Worm (Caenorhabditis elegans) whole organism, L4 larva: ENCODE data around the gene R10H1.1.
A peak's percentile ranks its signal among the peaks of the same experiment; 100 is the strongest.

ENCODE experiments used
- T20F7.1 ChIP-seq: fragments of 200-800 bp; sonication (Bioruptor generic); optimal IDR thresholded peaks from 2 replicates; lab custom pipeline; 2018; ENCODE audit warnings: mild to moderate bottlenecking, missing genetic modification characterization, missing compliant biosample characterization
- T26A8.4 ChIP-seq: fragments of 200-800 bp; sonication (Bioruptor generic); IDR thresholded peaks from 2 replicates; pipeline ENCODE4 v1.3.6; 2022; ENCODE audit warnings: missing genetic modification characterization, missing compliant biosample characterization
- Y48G9A.11 ChIP-seq: fragments of 200-800 bp; sonication (Bioruptor generic); IDR thresholded peaks from 2 replicates; pipeline ENCODE4 v1.3.6; 2022; ENCODE audit warnings: missing genetic modification reagents, missing genetic modification characterization, missing compliant biosample characterization
- Y5F2A.4 ChIP-seq: fragments of 200-800 bp; sonication (Bioruptor generic); optimal IDR thresholded peaks from 2 replicates; lab custom pipeline; 2018; ENCODE audit warnings: mild to moderate bottlenecking, missing genetic modification characterization, missing compliant biosample characterization
- ZK337.2 ChIP-seq: fragments of 200-800 bp; sonication (Bioruptor generic); IDR thresholded peaks from 2 replicates; pipeline ENCODE4 v1.3.6; 2022; ENCODE audit warnings: missing genetic modification reagents, missing genetic modification characterization, missing compliant biosample characterization
- aha-1 ChIP-seq: fragments of 150-350 bp; peaks from one replicate; lab custom pipeline; 2014; ENCODE audit warnings: missing biosample characterization, missing genetic modification characterization
- ama-1 ChIP-seq: fragments of 150-350 bp; optimal IDR thresholded peaks from 2 replicates; lab custom pipeline; 2014; ENCODE audit warnings: inconsistent platforms, mixed read lengths
- arid-1 ChIP-seq: fragments of 200-800 bp; sonication (Bioruptor generic); conservative IDR thresholded peaks from 2 replicates; pipeline ENCODE4 v1.3.6; 2022; ENCODE audit warnings: missing genetic modification reagents, missing genetic modification characterization, missing compliant biosample characterization
- ces-1 ChIP-seq: fragments of 150-350 bp; sonication (generic microtip); optimal IDR thresholded peaks from 4 replicates; lab custom pipeline; 2014; ENCODE audit warnings: missing biosample characterization, missing genetic modification reagents, missing genetic modification characterization
- cey-2 ChIP-seq: sonication (generic microtip); optimal IDR thresholded peaks from 3 replicates; lab custom pipeline; 2017; ENCODE audit warnings: missing genetic modification characterization, mild to moderate bottlenecking, missing compliant biosample characterization, antibody characterized with exemption, borderline replicate concordance; ENCODE audit not compliant: insufficient read depth
- ctbp-1 ChIP-seq: fragments of 200-800 bp; sonication (Bioruptor generic); IDR thresholded peaks from 2 replicates; pipeline ENCODE4 v1.3.6; 2022; ENCODE audit warnings: missing genetic modification reagents, missing genetic modification characterization, missing compliant biosample characterization
- daf-8 ChIP-seq: fragments of 200-800 bp; sonication (Bioruptor generic); IDR thresholded peaks from 2 replicates; pipeline ENCODE4 v1.3.6; 2022; ENCODE audit warnings: missing genetic modification characterization, missing compliant biosample characterization
- dmd-6 ChIP-seq: fragments of 200-800 bp; sonication (Bioruptor generic); IDR thresholded peaks from 2 replicates; pipeline ENCODE4 v1.3.6; 2022; ENCODE audit warnings: missing genetic modification reagents, missing genetic modification characterization, missing compliant biosample characterization
- dve-1 ChIP-seq: sonication (generic microtip); optimal IDR thresholded peaks from 2 replicates; lab custom pipeline; 2017; ENCODE audit warnings: antibody characterized with exemption, mild to moderate bottlenecking, missing genetic modification characterization, missing compliant biosample characterization; ENCODE audit not compliant: insufficient read depth
- gei-8 ChIP-seq: fragments of 200-800 bp; sonication (Bioruptor generic); optimal IDR thresholded peaks from 2 replicates; lab custom pipeline; 2018; ENCODE audit warnings: mild to moderate bottlenecking, missing genetic modification characterization, missing compliant biosample characterization
- hlh-11 ChIP-seq: fragments of 200-800 bp; sonication (Bioruptor generic); optimal IDR thresholded peaks from 2 replicates; lab custom pipeline; 2018; ENCODE audit warnings: mild to moderate bottlenecking, missing genetic modification characterization, missing compliant biosample characterization
- hlh-30 ChIP-seq: sonication (generic microtip); optimal IDR thresholded peaks from 2 replicates; lab custom pipeline; 2017; ENCODE audit warnings: antibody characterized with exemption, mild to moderate bottlenecking, missing genetic modification characterization, missing compliant biosample characterization; ENCODE audit not compliant: insufficient read depth
- lim-7 ChIP-seq: fragments of 200-800 bp; sonication (Bioruptor generic); IDR thresholded peaks from 2 replicates; pipeline ENCODE4 v1.3.6; 2022; ENCODE audit warnings: missing genetic modification characterization, missing compliant biosample characterization
- lin-1 ChIP-seq: fragments of 200-800 bp; sonication (Bioruptor generic); IDR thresholded peaks from 2 replicates; pipeline ENCODE4 v1.3.6; 2022; ENCODE audit warnings: missing genetic modification reagents, missing genetic modification characterization, missing compliant biosample characterization
- lin-15B ChIP-seq: fragments of 150-350 bp; sonication (generic microtip); optimal IDR thresholded peaks from 3 replicates; lab custom pipeline; 2014; ENCODE audit warnings: missing biosample characterization, missing genetic modification characterization
- lin-29 ChIP-seq: fragments of 200-800 bp; sonication (Bioruptor generic); IDR thresholded peaks from 2 replicates; pipeline ENCODE4 v1.3.6; 2022; ENCODE audit warnings: missing genetic modification reagents, missing genetic modification characterization, missing compliant biosample characterization
- madf-5 ChIP-seq, 2 experiments: fragments of 200-800 bp; sonication (Bioruptor generic); IDR thresholded peaks; 2 replicates each; pipeline ENCODE4 v1.3.6; 2022; ENCODE audit warnings: missing compliant biosample characterization in 2 of 2, missing genetic modification characterization in 2 of 2
- madf-9 ChIP-seq: fragments of 200-800 bp; sonication (Bioruptor generic); conservative IDR thresholded peaks from 2 replicates; pipeline ENCODE4 v1.3.6; 2022; ENCODE audit warnings: missing genetic modification reagents, missing genetic modification characterization, missing compliant biosample characterization
- mxl-2 ChIP-seq: fragments of 200-800 bp; sonication (Bioruptor generic); conservative IDR thresholded peaks from 2 replicates; pipeline ENCODE4 v1.3.6; 2022; ENCODE audit warnings: missing genetic modification reagents, missing genetic modification characterization, missing compliant biosample characterization
- nhr-10 ChIP-seq: fragments of 150-350 bp; optimal IDR thresholded peaks from 2 replicates; lab custom pipeline; 2014; ENCODE audit warnings: missing biosample characterization, missing genetic modification characterization
- nhr-111 ChIP-seq: fragments of 200-800 bp; sonication (Bioruptor generic); optimal IDR thresholded peaks from 2 replicates; lab custom pipeline; 2018; ENCODE audit warnings: mild to moderate bottlenecking, missing genetic modification characterization, missing compliant biosample characterization
- nhr-6 ChIP-seq: fragments of 150-350 bp; optimal IDR thresholded peaks from 2 replicates; lab custom pipeline; 2014; ENCODE audit warnings: missing biosample characterization, missing genetic modification characterization
- nhr-77 ChIP-seq: fragments of 150-350 bp; optimal IDR thresholded peaks from 2 replicates; lab custom pipeline; 2014; ENCODE audit warnings: missing biosample characterization, missing genetic modification characterization
- pha-4 ChIP-seq, 2 experiments: fragments of 150-350 bp in 1 of 2; fragments of 200-800 bp in 1 of 2; sonication (Bioruptor generic) in 1 of 2; IDR thresholded peaks in 1 of 2; optimal IDR thresholded peaks in 1 of 2; 2 replicates each; pipeline versions ENCODE4 v1.3.6 to Lab custom; 2014 to 2022; ENCODE audit warnings: missing genetic modification characterization in 2 of 2, missing genetic modification reagents in 2 of 2, missing biosample characterization in 1 of 2, missing compliant biosample characterization in 1 of 2
- saeg-2 ChIP-seq: fragments of 200-800 bp; sonication (Bioruptor generic); IDR thresholded peaks from 2 replicates; pipeline ENCODE4 v1.3.6; 2022; ENCODE audit warnings: missing genetic modification reagents, missing genetic modification characterization, missing compliant biosample characterization
- spr-1 ChIP-seq: sonication (generic microtip); optimal IDR thresholded peaks from 2 replicates; lab custom pipeline; 2016; ENCODE audit warnings: mild to moderate bottlenecking, missing genetic modification characterization, missing compliant biosample characterization
- unc-130 ChIP-seq: sonication (generic microtip); optimal IDR thresholded peaks from 2 replicates; lab custom pipeline; 2016; ENCODE audit warnings: missing genetic modification reagents, missing genetic modification characterization, missing compliant biosample characterization
- unc-62 ChIP-seq, 3 experiments: fragments of 150-350 bp in 1 of 3; sonication (generic microtip); optimal IDR thresholded peaks in 2 of 3; peaks in 1 of 3; 1 replicate in 1 of 3; 2 replicates in 2 of 3; lab custom pipeline; 2014 to 2017; ENCODE audit warnings: missing biosample characterization in 3 of 3, missing genetic modification characterization in 3 of 3, missing genetic modification reagents in 3 of 3, missing genotype in 1 of 3
- vab-7 ChIP-seq: fragments of 200-800 bp; sonication (Bioruptor generic); IDR thresholded peaks from 2 replicates; pipeline ENCODE4 v1.3.6; 2022; ENCODE audit warnings: missing genetic modification reagents, missing genetic modification characterization, missing compliant biosample characterization

Gene R10H1.1

ce11 chrII:7489605-7490004, 4.7 kb upstream of the R10H1.1 start, which contains the start of gene D1022.9:
D1022.9 (minus strand) TSS chrII:7489705.
- no peak for TF ChIP-seq vab-7 (GFP tag; lab: Robert Waterston, UW)
- TF ChIP-seq nhr-10 (tag; lab: Kevin White, UChicago), result no peak
- TF ChIP-seq nhr-77, result no peak
- TF ChIP-seq aha-1 (tag; lab: Kevin White, UChicago), result no peak
- no peak for TF ChIP-seq unc-130 (GFP tag; lab: Kevin White, UChicago)
- no peak for TF ChIP-seq spr-1 (tag; lab: Kevin White, UChicago)
- TF ChIP-seq dmd-6 (GFP tag; lab: Robert Waterston, UW), result no peak
- no peak for TF ChIP-seq Y5F2A.4 (GFP tag; lab: Kevin White, UChicago)
- no peak for TF ChIP-seq lim-7 (GFP tag; lab: Robert Waterston, UW)
- TF ChIP-seq gei-8 (GFP tag; lab: Kevin White, UChicago), result no peak
- TF ChIP-seq cey-2, result no peak

ce11 chrII:7493599-7493998, 656 bp upstream of the R10H1.1 start, which contains the start of gene nas-23:
nas-23 (minus strand) TSS chrII:7493699.
- no peak for TF ChIP-seq daf-8 (GFP tag; lab: Robert Waterston, UW)
- TF ChIP-seq aha-1 (tag; lab: Kevin White, UChicago), result peak; percentile 73
- TF ChIP-seq ces-1 (GFP tag; lab: Kevin White, UChicago), result no peak

ce11 chrII:7496070-7496469, 1.8 kb downstream of the R10H1.1 start, which contains the start of gene spi-1:
spi-1 (plus strand) TSS chrII:7496247.
- no peak for TF ChIP-seq lin-29 (GFP tag; lab: Robert Waterston, UW)
- TF ChIP-seq T20F7.1 (GFP tag; lab: Kevin White, UChicago), result no peak
- TF ChIP-seq unc-62 (GFP tag; optimal IDR thresholded peaks at IDR 0.05 in 1 of 2; lab: Kevin White, UChicago), result peak in 1 of 2 experiments; percentile 85
- TF ChIP-seq unc-62 (tag; optimal IDR thresholded peaks at IDR 0.05; lab: Kevin White, UChicago), result no peak
- TF ChIP-seq ctbp-1 (GFP tag; lab: Robert Waterston, UW), result no peak
- no peak for TF ChIP-seq arid-1 (GFP tag; lab: Robert Waterston, UW)
- no peak for TF ChIP-seq ama-1
- peak; percentile 42 for TF ChIP-seq hlh-30

- TF ChIP-seq dve-1 (tag; lab: Kevin White, UChicago), result no peak
- no peak for TF ChIP-seq lin-15B (tag; lab: Kevin White, UChicago)
- no peak for TF ChIP-seq lim-7 (GFP tag; lab: Robert Waterston, UW)
- TF ChIP-seq ctbp-1 (GFP tag; lab: Robert Waterston, UW), result no peak
- TF ChIP-seq ZK337.2 (GFP tag; lab: Robert Waterston, UW), result no peak
- TF ChIP-seq lin-1, result no peak
- TF ChIP-seq madf-9 (GFP tag; lab: Robert Waterston, UW), result no peak
- no peak for TF ChIP-seq madf-5 (GFP tag; IDR thresholded peaks at IDR 0.05; lab: Robert Waterston, UW)
- no peak for TF ChIP-seq mxl-2
- TF ChIP-seq arid-1 (GFP tag; lab: Robert Waterston, UW), result no peak
- no peak for TF ChIP-seq Y48G9A.11 (GFP tag; lab: Robert Waterston, UW)
- no peak for TF ChIP-seq saeg-2
- TF ChIP-seq hlh-11 (tag; lab: Kevin White, UChicago), result no peak
- TF ChIP-seq pha-4 (GFP tag; IDR thresholded peaks at IDR 0.05; lab: Robert Waterston, UW), result no peak
- TF ChIP-seq pha-4 (tag; optimal IDR thresholded peaks at IDR 0.05; lab: Kevin White, UChicago), result no peak
- no peak for TF ChIP-seq nhr-6 (tag; lab: Kevin White, UChicago)
- TF ChIP-seq T26A8.4 (GFP tag; lab: Robert Waterston, UW), result no peak
- no peak for TF ChIP-seq nhr-111 (GFP tag; lab: Kevin White, UChicago)
Measured at ce11 chrII:7499390-7499789, 5.1 kb downstream of the R10H1.1 start, which contains the start of gene srab-14. srab-14 (minus strand) TSS chrII:7499490.
